Worm (Caenorhabditis elegans) whole organism, L3 larva: ENCODE measurements around the gene K09E4.1.

ENCODE experiments used
- fos-1 ChIP-seq: fragments of 150-350 bp; optimal IDR thresholded peaks from 2 replicates; lab custom pipeline; 2014; ENCODE audit warnings: missing biosample characterization, missing genetic modification characterization
- unc-62 ChIP-seq: fragments of 150-350 bp; sonication (generic microtip); optimal IDR thresholded peaks from 4 replicates; lab custom pipeline; 2014; ENCODE audit warnings: missing biosample characterization, missing genetic modification reagents, missing genetic modification characterization

DNA sequence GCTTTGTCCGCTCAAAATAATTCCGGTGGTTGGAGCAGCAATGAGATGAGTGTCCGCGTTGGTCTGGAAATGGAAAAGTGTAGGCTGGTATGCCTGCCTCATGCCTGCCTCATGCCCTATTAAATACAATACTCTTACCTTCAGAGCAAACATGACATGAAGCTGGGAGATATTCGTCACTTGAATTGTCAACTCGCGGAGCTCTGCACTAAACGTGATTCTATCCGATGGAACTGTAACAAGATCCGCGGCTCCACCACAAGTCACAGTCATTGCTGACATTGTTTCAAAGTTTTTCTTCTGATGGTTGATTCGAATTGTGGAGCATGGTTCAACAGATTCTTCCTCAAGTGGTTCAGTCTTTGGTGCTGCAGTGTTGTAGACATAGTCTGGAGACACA, 35.5 kb downstream of the K09E4.1 start:
- TF ChIP-seq unc-62 (GFP tag; lab: Kevin White, UChicago) = no peak
- TF ChIP-seq fos-1 (tag; lab: Kevin White, UChicago) = no peak
